Worm (Caenorhabditis elegans) whole organism, late embryonic: Measurements from ENCODE around the gene grl-21.

ENCODE experiments used
- C08G9.2 ChIP-seq: sonication (generic microtip); optimal IDR thresholded peaks from 2 replicates; lab custom pipeline; 2016; ENCODE audit warnings: mild to moderate bottlenecking, missing genetic modification characterization, moderate library complexity, missing compliant biosample characterization
- C38D4.7 ChIP-seq: fragments of 200-800 bp; sonication (Bioruptor generic); optimal IDR thresholded peaks from 2 replicates; lab custom pipeline; 2018; ENCODE audit warnings: mild to moderate bottlenecking, missing genetic modification characterization, moderate library complexity, missing compliant biosample characterization
- F13H6.1 ChIP-seq: sonication (generic microtip); optimal IDR thresholded peaks from 2 replicates; lab custom pipeline; 2016; ENCODE audit warnings: missing genetic modification characterization, missing compliant biosample characterization
- ahr-1 ChIP-seq: sonication (generic microtip); optimal IDR thresholded peaks from 2 replicates; lab custom pipeline; 2016; ENCODE audit warnings: missing genetic modification characterization, missing compliant biosample characterization
- ama-1 ChIP-seq: fragments of 150-350 bp; optimal IDR thresholded peaks from 2 replicates; lab custom pipeline; 2014
- ceh-18 ChIP-seq: sonication (generic microtip); optimal IDR thresholded peaks from 2 replicates; lab custom pipeline; 2016; ENCODE audit warnings: missing genetic modification characterization, missing compliant biosample characterization
- ceh-19 ChIP-seq: fragments of 200-800 bp; sonication (Bioruptor generic); optimal IDR thresholded peaks from 2 replicates; lab custom pipeline; 2018; ENCODE audit warnings: mild to moderate bottlenecking, missing genetic modification characterization, missing compliant biosample characterization
- ceh-2 ChIP-seq: sonication (generic microtip); optimal IDR thresholded peaks from 2 replicates; lab custom pipeline; 2016; ENCODE audit warnings: missing genotype, missing genetic modification characterization, missing compliant biosample characterization
- ceh-22 ChIP-seq: sonication (generic microtip); optimal IDR thresholded peaks from 2 replicates; lab custom pipeline; 2017; ENCODE audit warnings: missing biosample characterization, missing genetic modification characterization
- ceh-24 ChIP-seq: sonication (generic microtip); optimal IDR thresholded peaks from 2 replicates; lab custom pipeline; 2016; ENCODE audit warnings: mild to moderate bottlenecking, missing genetic modification characterization, missing compliant biosample characterization
- ceh-6 ChIP-seq: fragments of 200-800 bp; sonication (Bioruptor generic); optimal IDR thresholded peaks from 2 replicates; lab custom pipeline; 2018; ENCODE audit warnings: mild to moderate bottlenecking, missing genetic modification characterization, missing compliant biosample characterization
- ceh-9 ChIP-seq: sonication (generic microtip); optimal IDR thresholded peaks from 2 replicates; lab custom pipeline; 2016; ENCODE audit warnings: mild to moderate bottlenecking, missing genetic modification characterization, inconsistent platforms, missing compliant biosample characterization
- che-1 ChIP-seq: sonication (generic microtip); optimal IDR thresholded peaks from 2 replicates; lab custom pipeline; 2016; ENCODE audit warnings: mild to moderate bottlenecking, missing genetic modification characterization, missing compliant biosample characterization
- dve-1 ChIP-seq: sonication (generic microtip); optimal IDR thresholded peaks from 2 replicates; lab custom pipeline; 2017; ENCODE audit warnings: antibody characterized with exemption, mild to moderate bottlenecking, missing genetic modification characterization, missing compliant biosample characterization
- elt-2 ChIP-seq: sonication (generic microtip); optimal IDR thresholded peaks from 2 replicates; lab custom pipeline; 2016; ENCODE audit warnings: missing genetic modification reagents, missing genetic modification characterization, missing compliant biosample characterization
- ets-4 ChIP-seq: sonication (generic microtip); optimal IDR thresholded peaks from 2 replicates; lab custom pipeline; 2016; ENCODE audit warnings: missing genetic modification characterization, missing compliant biosample characterization
- eyg-1 ChIP-seq: sonication (generic microtip); optimal IDR thresholded peaks from 2 replicates; lab custom pipeline; 2016; ENCODE audit warnings: missing genotype, missing genetic modification characterization, missing compliant biosample characterization
- fax-1 ChIP-seq: sonication (generic microtip); optimal IDR thresholded peaks from 2 replicates; lab custom pipeline; 2016; ENCODE audit warnings: missing genotype, missing genetic modification characterization, missing compliant biosample characterization
- fkh-6 ChIP-seq: sonication (generic microtip); optimal IDR thresholded peaks from 2 replicates; lab custom pipeline; 2016; ENCODE audit warnings: missing genetic modification characterization, missing compliant biosample characterization
- gmeb-2 ChIP-seq: sonication (generic microtip); optimal IDR thresholded peaks from 2 replicates; lab custom pipeline; 2016; ENCODE audit warnings: missing genetic modification characterization, inconsistent platforms, missing compliant biosample characterization
- hlh-13 ChIP-seq: fragments of 200-800 bp; sonication (Bioruptor generic); optimal IDR thresholded peaks from 2 replicates; lab custom pipeline; 2018; ENCODE audit warnings: mild to moderate bottlenecking, missing genetic modification characterization, missing compliant biosample characterization
- hlh-30 ChIP-seq: sonication (generic microtip); optimal IDR thresholded peaks from 2 replicates; lab custom pipeline; 2017; ENCODE audit warnings: antibody characterized with exemption, missing genetic modification characterization, missing compliant biosample characterization; ENCODE audit not compliant: insufficient read depth
- lim-6 ChIP-seq: sonication (generic microtip); optimal IDR thresholded peaks from 2 replicates; lab custom pipeline; 2016; ENCODE audit warnings: missing genetic modification characterization, missing compliant biosample characterization
- lin-11 ChIP-seq: fragments of 200-800 bp; sonication (Bioruptor generic); optimal IDR thresholded peaks from 2 replicates; lab custom pipeline; 2018; ENCODE audit warnings: mild to moderate bottlenecking, missing genetic modification characterization, missing compliant biosample characterization
- madf-2 ChIP-seq: sonication (generic microtip); optimal IDR thresholded peaks from 2 replicates; lab custom pipeline; 2017; ENCODE audit warnings: missing genetic modification characterization, missing compliant biosample characterization
- mec-3 ChIP-seq: sonication (generic microtip); optimal IDR thresholded peaks from 2 replicates; lab custom pipeline; 2016; ENCODE audit warnings: borderline replicate concordance, missing genetic modification characterization, missing compliant biosample characterization
- nhr-232 ChIP-seq: sonication (generic microtip); optimal IDR thresholded peaks from 2 replicates; lab custom pipeline; 2016; ENCODE audit warnings: missing genetic modification characterization, missing compliant biosample characterization
- npax-4 ChIP-seq: sonication (generic microtip); optimal IDR thresholded peaks from 2 replicates; lab custom pipeline; 2016; ENCODE audit warnings: missing genetic modification characterization, missing compliant biosample characterization
- pha-2 ChIP-seq: sonication (generic microtip); optimal IDR thresholded peaks from 2 replicates; lab custom pipeline; 2017; ENCODE audit warnings: mild to moderate bottlenecking, missing genetic modification characterization, missing compliant biosample characterization
- pha-4 ChIP-seq: fragments of 150-350 bp; optimal IDR thresholded peaks from 2 replicates; lab custom pipeline; 2018; ENCODE audit warnings: missing biosample characterization, missing genetic modification reagents, missing genetic modification characterization
- pqm-1 ChIP-seq: sonication (generic microtip); optimal IDR thresholded peaks from 2 replicates; lab custom pipeline; 2016; ENCODE audit warnings: missing genetic modification characterization, missing compliant biosample characterization
- sox-2 ChIP-seq: fragments of 200-800 bp; sonication (Bioruptor generic); IDR thresholded peaks from 2 replicates; pipeline ENCODE4 v1.3.6; 2022; ENCODE audit warnings: missing genetic modification reagents, missing genetic modification characterization, missing compliant biosample characterization
- sox-4 ChIP-seq: sonication (generic microtip); optimal IDR thresholded peaks from 2 replicates; lab custom pipeline; 2017; ENCODE audit warnings: mild to moderate bottlenecking, missing genetic modification characterization, inconsistent platforms, missing compliant biosample characterization
- syd-9 ChIP-seq: sonication (generic microtip); optimal IDR thresholded peaks from 2 replicates; lab custom pipeline; 2016; ENCODE audit warnings: mild to moderate bottlenecking, missing genetic modification characterization, moderate library complexity, missing compliant biosample characterization
- tbx-7 ChIP-seq: sonication (generic microtip); optimal IDR thresholded peaks from 2 replicates; lab custom pipeline; 2016; ENCODE audit warnings: missing genotype, missing genetic modification characterization, missing compliant biosample characterization
- ttx-3 ChIP-seq: sonication (generic microtip); optimal IDR thresholded peaks from 2 replicates; lab custom pipeline; 2016; ENCODE audit warnings: missing genetic modification reagents, missing genetic modification characterization, missing compliant biosample characterization
- unc-3 ChIP-seq, 2 experiments: fragments of 200-800 bp in 1 of 2; sonication (Bioruptor generic) in 1 of 2; sonication (generic microtip) in 1 of 2; conservative IDR thresholded peaks in 1 of 2; optimal IDR thresholded peaks in 1 of 2; 2 replicates each; pipeline versions ENCODE4 v1.3.6 to Lab custom; 2016 to 2022; ENCODE audit warnings: missing compliant biosample characterization in 2 of 2, missing genetic modification characterization in 2 of 2, missing genetic modification reagents in 1 of 2
- unc-42 ChIP-seq: sonication (generic microtip); optimal IDR thresholded peaks from 2 replicates; lab custom pipeline; 2016; ENCODE audit warnings: missing genotype, missing genetic modification characterization, missing compliant biosample characterization
- unc-55 ChIP-seq: sonication (generic microtip); optimal IDR thresholded peaks from 2 replicates; lab custom pipeline; 2017; ENCODE audit warnings: missing biosample characterization, missing genetic modification reagents, missing genetic modification characterization
- unc-86 ChIP-seq: sonication (generic microtip); optimal IDR thresholded peaks from 2 replicates; lab custom pipeline; 2016; ENCODE audit warnings: missing genetic modification characterization, missing compliant biosample characterization
- ztf-16 ChIP-seq: sonication (generic microtip); optimal IDR thresholded peaks from 2 replicates; lab custom pipeline; 2017; ENCODE audit warnings: missing genetic modification characterization, missing compliant biosample characterization

The grl-21 gene

ce11 chrIV:10781346-10781745, 44.1 kb downstream of the grl-21 start:
- TF ChIP-seq hlh-30 (tag; lab: Kevin White, UChicago) = no peak
- no peak for TF ChIP-seq unc-86 (tag; lab: Kevin White, UChicago)
- TF ChIP-seq sox-4 (tag; lab: Kevin White, UChicago) = no peak
- TF ChIP-seq npax-4 (tag; lab: Kevin White, UChicago) = no peak
- TF ChIP-seq lim-6 (tag; lab: Kevin White, UChicago) = no peak
- no peak for TF ChIP-seq hlh-13 (GFP tag; lab: Kevin White, UChicago)
- no peak for TF ChIP-seq ceh-6 (GFP tag; lab: Kevin White, UChicago)
- no peak for TF ChIP-seq ceh-24 (tag; lab: Kevin White, UChicago)
- TF ChIP-seq ama-1 (lab: Kevin White, UChicago) = no peak
- no peak for TF ChIP-seq dve-1 (tag; lab: Kevin White, UChicago)
- no peak for TF ChIP-seq nhr-232 (tag; lab: Kevin White, UChicago)
- TF ChIP-seq madf-2 (tag; lab: Kevin White, UChicago) = no peak
- TF ChIP-seq syd-9 (tag; lab: Kevin White, UChicago) = no peak
- TF ChIP-seq fax-1 (tag; lab: Kevin White, UChicago) = no peak
- TF ChIP-seq tbx-7 (tag; lab: Kevin White, UChicago) = no peak
- no peak for TF ChIP-seq ztf-16
- TF ChIP-seq ahr-1 (tag; lab: Kevin White, UChicago) = no peak
- TF ChIP-seq ceh-2 (tag; lab: Kevin White, UChicago) = no peak
- TF ChIP-seq ceh-22 (tag; lab: Kevin White, UChicago) = no peak
- TF ChIP-seq C08G9.2 (tag; lab: Kevin White, UChicago) = no peak

DNA sequence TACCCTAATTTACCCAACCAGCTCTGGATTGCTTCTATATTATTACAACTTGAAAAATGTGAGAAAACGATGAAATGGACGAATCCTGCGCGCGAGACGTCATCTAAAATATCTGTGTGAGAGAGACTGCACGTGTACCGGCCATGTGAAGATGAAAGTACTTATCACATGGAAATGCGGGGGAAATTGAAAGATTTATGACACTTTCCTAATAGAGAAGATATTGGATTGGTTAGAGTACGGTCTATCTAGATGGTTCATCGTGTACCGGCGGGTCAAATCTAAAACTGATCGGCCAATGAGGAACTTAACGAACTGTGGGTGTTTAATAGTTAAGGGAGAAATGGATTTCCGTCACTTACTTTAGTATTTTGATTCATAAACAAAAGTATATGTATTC, 44.7 kb downstream of the grl-21 start:
- TF ChIP-seq ceh-19 (GFP tag; lab: Kevin White, UChicago) = no peak
- TF ChIP-seq sox-4 (tag; lab: Kevin White, UChicago) = no peak
- no peak for TF ChIP-seq ztf-16
- no peak for TF ChIP-seq elt-2 (tag; lab: Kevin White, UChicago)
- TF ChIP-seq unc-42 (tag; lab: Kevin White, UChicago) = no peak
- no peak for TF ChIP-seq ceh-24 (tag; lab: Kevin White, UChicago)
- no peak for TF ChIP-seq ceh-2 (tag; lab: Kevin White, UChicago)
- no peak for TF ChIP-seq ceh-18 (tag; lab: Kevin White, UChicago)
- TF ChIP-seq fax-1 (tag; lab: Kevin White, UChicago) = no peak
- TF ChIP-seq fkh-6 = no peak
- no peak for TF ChIP-seq unc-55 (GFP tag; lab: Kevin White, UChicago)
- TF ChIP-seq unc-3 (GFP tag; conservative IDR thresholded peaks at IDR 0.05; lab: Robert Waterston, UW) = no peak
- TF ChIP-seq unc-3 (tag; optimal IDR thresholded peaks at IDR 0.05; lab: Kevin White, UChicago) = no peak
- TF ChIP-seq tbx-7 (tag; lab: Kevin White, UChicago) = no peak
- no peak for TF ChIP-seq lin-11 (tag; lab: Kevin White, UChicago)
- no peak for TF ChIP-seq lim-6 (tag; lab: Kevin White, UChicago)
- TF ChIP-seq eyg-1 (tag; lab: Kevin White, UChicago) = no peak
- TF ChIP-seq, all 69 proteins: peak for 0

ce11 chrIV:10784085-10784484, 46.8 kb downstream of the grl-21 start:
- no peak for TF ChIP-seq pqm-1
- TF ChIP-seq syd-9 (tag; lab: Kevin White, UChicago) = no peak
- peak; percentile 84 for TF ChIP-seq elt-2 (tag; lab: Kevin White, UChicago)
- TF ChIP-seq, all 69 proteins: peak for 1

DNA sequence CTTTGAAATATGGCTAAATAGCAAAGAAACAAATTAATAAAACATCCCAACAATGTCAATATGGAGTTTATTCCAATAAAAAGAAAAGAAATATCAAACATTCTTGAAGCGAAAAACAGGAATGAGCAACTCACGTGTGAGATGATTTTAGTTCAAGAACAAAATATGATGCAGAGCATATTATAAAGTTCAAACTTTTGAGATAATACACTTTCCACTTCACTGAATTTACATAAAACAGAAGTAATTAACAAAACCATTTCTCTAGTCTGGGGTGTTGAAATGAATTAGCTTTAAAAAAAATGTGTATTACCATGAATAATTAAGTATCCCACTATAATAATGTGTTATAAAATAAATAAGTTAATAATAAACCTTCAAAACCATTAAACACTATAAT, 49.5 kb downstream of the grl-21 start, which contains the start of gene srd-7:
Gene srd-7 (minus strand): TSS at position 101 of the 400 bp plus-strand sequence.
- TF ChIP-seq gmeb-2 (tag; lab: Kevin White, UChicago) (no peak), C38D4.7 (GFP tag; lab: Kevin White, UChicago) (no peak), che-1 (tag; lab: Kevin White, UChicago) (no peak), sox-2 (GFP tag; lab: Robert Waterston, UW) (no peak), lim-6 (tag; lab: Kevin White, UChicago) (no peak), ceh-9 (tag; lab: Kevin White, UChicago) (no peak), F13H6.1 (tag; lab: Kevin White, UChicago) (no peak), pha-2 (tag; lab: Kevin White, UChicago) (no peak), ttx-3 (tag; lab: Kevin White, UChicago) (no peak), pha-4 (no peak), mec-3 (tag; lab: Kevin White, UChicago) (no peak), ets-4 (tag; lab: Kevin White, UChicago) (no peak), C08G9.2 (tag; lab: Kevin White, UChicago) (no peak), npax-4 (tag; lab: Kevin White, UChicago) (no peak)
- TF ChIP-seq, all 69 proteins: peak for 0
